2 fruit fly cellular contexts compared by ENCODE assay signal in the genomic region with DNA sequence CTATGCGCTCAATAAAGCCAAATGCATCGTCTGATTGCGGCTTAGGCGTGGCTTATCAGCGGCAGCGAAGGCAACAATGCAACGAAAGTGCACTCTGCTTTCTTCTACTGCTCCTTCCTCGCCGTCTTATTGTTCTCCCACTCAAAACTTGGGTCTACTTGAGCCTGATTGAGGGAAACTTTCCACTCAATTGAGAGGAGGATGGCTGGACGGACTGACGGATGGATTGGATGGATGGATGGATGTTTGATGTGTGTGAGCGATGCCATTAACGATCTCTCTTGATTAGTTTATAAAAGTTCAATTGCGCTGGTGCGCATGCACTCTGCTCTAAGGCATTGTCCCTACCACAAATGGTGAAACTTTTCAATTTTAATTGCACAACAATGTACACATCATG.
A peak's percentile ranks its signal among the peaks of the same experiment; 100 is the strongest.
TF ChIP-seq lines count a peak whose summit lies in the region.

No protein-coding gene starts in this region.

- no peak for TF ChIP-seq CTCF in whole organism, embryonic (GFP tag; optimal IDR thresholded peaks at IDR 0.05; lab: Kevin White, UChicago)

TF ChIP-seq in whole organism, embryonic, 481 proteins besides CTCF, POLR2A, EP300 and RAD21:
- TF ChIP-seq HLHmδ (GFP tag; optimal IDR thresholded peaks at IDR 0.05; lab: Kevin White, UChicago) (no peak), Ets65A (GFP tag; lab: Kevin White, UChicago) (peak; percentile 3), z (GFP tag; IDR thresholded peaks at IDR 0.05; lab: Robert Waterston, UW) (peak; percentile 79), Med (GFP tag; lab: Kevin White, UChicago) (peak; percentile 27), CG8281 (tag; optimal IDR thresholded peaks at IDR 0.05; lab: Kevin White, UChicago) (peak; percentile 98), jing (GFP tag; optimal IDR thresholded peaks at IDR 0.05; lab: Kevin White, UChicago) (no peak)

TF ChIP-seq in whole organism, prepupa, 60 proteins besides CTCF, POLR2A, EP300 and RAD21:
- TF ChIP-seq dsx (GFP tag; optimal IDR thresholded peaks at IDR 0.05; lab: Kevin White, UChicago; ENCODE audit: poor library complexity, severe bottlenecking) (peak; percentile 46), Eip78C (GFP tag; lab: Kevin White, UChicago) (peak; percentile 49), CG11294 (GFP tag; IDR thresholded peaks at IDR 0.05; lab: Robert Waterston, UW) (no peak)
